Worm (Caenorhabditis elegans): Measurements from ENCODE around the gene nhl-3.

ce11 chrII:608757-609156 lies 6.8 kb upstream of the nhl-3 start, which contains the start of gene W04H10.1:
- TF ChIP-seq pha-4 (tag; optimal IDR thresholded peaks at IDR 0.05) (no peak), ceh-24 (tag; optimal IDR thresholded peaks at IDR 0.05) (no peak), pax-1 (tag; optimal IDR thresholded peaks at IDR 0.05) (no peak), unc-3 (GFP tag; conservative IDR thresholded peaks at IDR 0.05) (no peak), unc-3 (tag; optimal IDR thresholded peaks at IDR 0.05) (no peak), ceh-6 (GFP tag; optimal IDR thresholded peaks at IDR 0.05) (no peak), ttx-3 (tag; optimal IDR thresholded peaks at IDR 0.05) (no peak), nhr-11 (tag; optimal IDR thresholded peaks at IDR 0.05) (no peak), dve-1 (tag; optimal IDR thresholded peaks at IDR 0.05) (no peak), fkh-10 (GFP tag; optimal IDR thresholded peaks at IDR 0.05) (no peak), tbx-7 (tag; optimal IDR thresholded peaks at IDR 0.05) (no peak), ama-1 (optimal IDR thresholded peaks at IDR 0.05) (no peak), unc-86 (tag; optimal IDR thresholded peaks at IDR 0.05) (no peak), ceh-30 (tag; optimal IDR thresholded peaks at IDR 0.05) (no peak), C08G9.2 (tag; optimal IDR thresholded peaks at IDR 0.05) (no peak)

All from whole organism, late embryonic.